Fruit fly (Drosophila melanogaster) whole organism, adult: ENCODE results near the gene car.

ENCODE experiments used
- CG12768 ChIP-seq: fragments of 200-800 bp; sonication (Bioruptor generic); optimal IDR thresholded peaks from 2 replicates; lab custom pipeline; 2017; ENCODE audit warnings: missing biosample characterization, missing genetic modification characterization, mild to moderate bottlenecking, moderate library complexity, missing genetic modification reagents
- CG1620 ChIP-seq: fragments of 200-800 bp; sonication (Bioruptor generic); optimal IDR thresholded peaks from 2 replicates; lab custom pipeline; 2016; ENCODE audit warnings: missing biosample characterization, missing genetic modification characterization
- CG33017 ChIP-seq: fragments of 200-800 bp; sonication (Bioruptor generic); optimal IDR thresholded peaks from 2 replicates; lab custom pipeline; 2018; ENCODE audit warnings: missing biosample characterization, mild to moderate bottlenecking, missing genetic modification characterization, moderate library complexity
- kay ChIP-seq: fragments of 200-800 bp; sonication (Bioruptor generic); peaks from one replicate; lab custom pipeline; 2016; ENCODE audit warnings: missing biosample characterization, missing genetic modification characterization, borderline replicate concordance
- pad ChIP-seq: fragments of 200-800 bp; sonication (Bioruptor generic); optimal IDR thresholded peaks from 3 replicates; lab custom pipeline; 2017; ENCODE audit warnings: missing biosample characterization, missing genetic modification characterization, mild to moderate bottlenecking, moderate library complexity, missing genetic modification reagents
- tj ChIP-seq: fragments of 200-800 bp; sonication (Bioruptor generic); optimal IDR thresholded peaks from 3 replicates; lab custom pipeline; 2017; ENCODE audit warnings: missing biosample characterization, mild to moderate bottlenecking, missing genetic modification characterization, moderate library complexity

- no peak for TF ChIP-seq kay (GFP tag; lab: Kevin White, UChicago)
- no peak for TF ChIP-seq CG1620 (GFP tag; lab: Kevin White, UChicago)
- no peak for TF ChIP-seq CG33017 (tag; lab: Kevin White, UChicago)
- TF ChIP-seq pad = no peak
- TF ChIP-seq tj = no peak
- no peak for TF ChIP-seq CG12768 (GFP tag; lab: Kevin White, UChicago)
Observed at dm6 chrX:19615990-19616663, 50.3 kb downstream of the car start, which contains the start of gene CG14210.
